Worm (Caenorhabditis elegans) whole organism, young adult: ENCODE data around the gene cpna-2.

Experiments
- F22D6.2 ChIP-seq: sonication (generic microtip); optimal IDR thresholded peaks from 2 replicates; lab custom pipeline; 2016; ENCODE audit warnings: mild to moderate bottlenecking, missing genetic modification characterization, missing compliant biosample characterization
- F57C9.4 ChIP-seq: sonication (generic microtip); optimal IDR thresholded peaks from 2 replicates; lab custom pipeline; 2017; ENCODE audit warnings: mild to moderate bottlenecking, missing genetic modification characterization, missing compliant biosample characterization
- K12H6.12 ChIP-seq: fragments of 200-800 bp; sonication (Bioruptor generic); optimal IDR thresholded peaks from 2 replicates; lab custom pipeline; 2018; ENCODE audit warnings: mild to moderate bottlenecking, missing genetic modification characterization, missing compliant biosample characterization
- akir-1 ChIP-seq: fragments of 200-800 bp; sonication (Bioruptor generic); optimal IDR thresholded peaks from 2 replicates; lab custom pipeline; 2018; ENCODE audit warnings: mild to moderate bottlenecking, missing genetic modification characterization, moderate library complexity, missing compliant biosample characterization
- hlh-12 ChIP-seq: sonication (generic microtip); optimal IDR thresholded peaks from 2 replicates; lab custom pipeline; 2016; ENCODE audit warnings: missing genetic modification characterization, missing compliant biosample characterization
- lin-35 ChIP-seq, 3 experiments: fragments of 150-350 bp in 2 of 3; sonication (generic microtip) in 1 of 3; optimal IDR thresholded peaks; 2 replicates each; lab custom pipeline; 2014 to 2018; ENCODE audit warnings: missing biosample characterization in 3 of 3, missing genetic modification characterization in 3 of 3, missing genetic modification reagents in 3 of 3
- lin-40 ChIP-seq: sonication (generic microtip); optimal IDR thresholded peaks from 2 replicates; lab custom pipeline; 2016; ENCODE audit warnings: missing genetic modification characterization, mild to moderate bottlenecking, missing compliant biosample characterization, missing genotype, missing genetic modification reagents
- mel-28 ChIP-seq: sonication (generic microtip); optimal IDR thresholded peaks from 2 replicates; lab custom pipeline; 2016; ENCODE audit warnings: borderline replicate concordance, mild to moderate bottlenecking, missing genetic modification characterization, missing compliant biosample characterization
- nhr-120 ChIP-seq: fragments of 200-800 bp; sonication (Bioruptor generic); IDR thresholded peaks from 2 replicates; pipeline ENCODE4 v1.3.6; 2022; ENCODE audit warnings: missing genetic modification characterization, missing compliant biosample characterization
- pbrm-1 ChIP-seq: fragments of 200-800 bp; sonication (Bioruptor generic); IDR thresholded peaks from 2 replicates; pipeline ENCODE4 v1.3.6; 2022; ENCODE audit warnings: missing genetic modification reagents, missing genetic modification characterization, missing compliant biosample characterization
- sdz-38 ChIP-seq: sonication (generic microtip); optimal IDR thresholded peaks from 2 replicates; lab custom pipeline; 2016; ENCODE audit warnings: missing genotype, missing genetic modification characterization, missing compliant biosample characterization
- tbx-9 ChIP-seq: sonication (generic microtip); optimal IDR thresholded peaks from 2 replicates; lab custom pipeline; 2016; ENCODE audit warnings: borderline replicate concordance, missing genetic modification characterization, inconsistent platforms, missing compliant biosample characterization
- ztf-6 ChIP-seq: fragments of 200-800 bp; sonication (Bioruptor generic); IDR thresholded peaks from 2 replicates; pipeline ENCODE4 v1.3.6; 2022; ENCODE audit warnings: missing genetic modification reagents, missing genetic modification characterization, missing compliant biosample characterization

ce11 chrII:7783467-7783959 is 58.8 kb downstream of the cpna-2 start, which contains the start of gene skr-17:
- TF ChIP-seq hlh-12 (tag; lab: Kevin White, UChicago): no peak
- TF ChIP-seq F22D6.2 (tag; lab: Kevin White, UChicago): no peak
- no peak for TF ChIP-seq mel-28 (tag; lab: Kevin White, UChicago)
- TF ChIP-seq tbx-9 (tag; lab: Kevin White, UChicago): no peak
- no peak for TF ChIP-seq F57C9.4 (tag; lab: Kevin White, UChicago)
- TF ChIP-seq lin-40 (tag; lab: Kevin White, UChicago): no peak
- no peak for TF ChIP-seq ztf-6
- no peak for TF ChIP-seq lin-35 (GFP tag; optimal IDR thresholded peaks at IDR 0.05; lab: Kevin White, UChicago)
- no peak for TF ChIP-seq nhr-120
- TF ChIP-seq sdz-38 (tag; lab: Kevin White, UChicago): no peak
- TF ChIP-seq akir-1 (GFP tag; lab: Kevin White, UChicago): no peak
- TF ChIP-seq K12H6.12 (tag; lab: Kevin White, UChicago): no peak
- no peak for TF ChIP-seq pbrm-1 (GFP tag; lab: Robert Waterston, UW)
